Fruit fly (Drosophila melanogaster) whole organism, adult: Measurements from ENCODE around the gene mtm.

Source experiments
- CG11617 ChIP-seq: fragments of 200-800 bp; sonication (Bioruptor generic); optimal IDR thresholded peaks from 2 replicates; lab custom pipeline; 2017; ENCODE audit warnings: mild to moderate bottlenecking, missing biosample characterization, missing genetic modification reagents, missing genetic modification characterization
- CG12768 ChIP-seq: fragments of 200-800 bp; sonication (Bioruptor generic); optimal IDR thresholded peaks from 2 replicates; lab custom pipeline; 2017; ENCODE audit warnings: missing biosample characterization, missing genetic modification characterization, mild to moderate bottlenecking, moderate library complexity, missing genetic modification reagents
- CG14711 ChIP-seq: fragments of 200-800 bp; sonication (Bioruptor generic); optimal IDR thresholded peaks from 2 replicates; lab custom pipeline; 2018; ENCODE audit warnings: missing biosample characterization, mild to moderate bottlenecking, missing genetic modification characterization, moderate library complexity
- CG1620 ChIP-seq: fragments of 200-800 bp; sonication (Bioruptor generic); optimal IDR thresholded peaks from 2 replicates; lab custom pipeline; 2016; ENCODE audit warnings: missing biosample characterization, missing genetic modification characterization
- CG33017 ChIP-seq: fragments of 200-800 bp; sonication (Bioruptor generic); optimal IDR thresholded peaks from 2 replicates; lab custom pipeline; 2018; ENCODE audit warnings: missing biosample characterization, mild to moderate bottlenecking, missing genetic modification characterization, moderate library complexity
- CG5204 ChIP-seq: fragments of 200-800 bp; sonication (Bioruptor generic); optimal IDR thresholded peaks from 2 replicates; lab custom pipeline; 2016; ENCODE audit warnings: missing biosample characterization, missing genetic modification characterization
- CG7045 ChIP-seq: fragments of 200-800 bp; sonication (Bioruptor generic); optimal IDR thresholded peaks from 2 replicates; lab custom pipeline; 2017; ENCODE audit warnings: missing biosample characterization, mild to moderate bottlenecking, missing genetic modification characterization
- CG7101 ChIP-seq: fragments of 200-800 bp; sonication (Bioruptor generic); optimal IDR thresholded peaks from 2 replicates; lab custom pipeline; 2018; ENCODE audit warnings: missing biosample characterization, mild to moderate bottlenecking, missing genetic modification characterization, moderate library complexity
- Clk ChIP-seq: fragments of 200-800 bp; sonication (Bioruptor generic); optimal IDR thresholded peaks from 2 replicates; lab custom pipeline; 2017; ENCODE audit warnings: missing biosample characterization, missing genetic modification characterization
- Crg-1 ChIP-seq: fragments of 200-800 bp; sonication (Bioruptor generic); optimal IDR thresholded peaks from 2 replicates; lab custom pipeline; 2016; ENCODE audit warnings: missing biosample characterization, missing genetic modification characterization
- Hr96 ChIP-seq: fragments of 200-800 bp; sonication (Bioruptor generic); optimal IDR thresholded peaks from 2 replicates; lab custom pipeline; 2016; ENCODE audit warnings: missing biosample characterization, missing genetic modification characterization
- Mnt ChIP-seq: fragments of 200-800 bp; sonication (Bioruptor generic); optimal IDR thresholded peaks from 2 replicates; lab custom pipeline; 2016; ENCODE audit warnings: missing biosample characterization, mild to moderate bottlenecking, missing genetic modification characterization
- bab1 ChIP-seq: fragments of 200-800 bp; sonication (Bioruptor generic); optimal IDR thresholded peaks from 3 replicates; lab custom pipeline; 2019; ENCODE audit warnings: missing biosample characterization, mild to moderate bottlenecking, missing genetic modification characterization, moderate library complexity
- cic ChIP-seq: fragments of 200-800 bp; sonication (Bioruptor generic); optimal IDR thresholded peaks from 2 replicates; lab custom pipeline; 2017; ENCODE audit warnings: missing biosample characterization, mild to moderate bottlenecking, missing genetic modification characterization, moderate library complexity
- cnc ChIP-seq, 2 experiments: fragments of >200 bp; optimal IDR thresholded peaks; 2 replicates each; lab custom pipeline; 2017
- kay ChIP-seq: fragments of 200-800 bp; sonication (Bioruptor generic); peaks from one replicate; lab custom pipeline; 2016; ENCODE audit warnings: missing biosample characterization, missing genetic modification characterization, borderline replicate concordance
- ovo ChIP-seq: fragments of 200-800 bp; sonication (Bioruptor generic); optimal IDR thresholded peaks from 2 replicates; lab custom pipeline; 2016; ENCODE audit warnings: missing biosample characterization, missing genetic modification characterization
- pad ChIP-seq: fragments of 200-800 bp; sonication (Bioruptor generic); optimal IDR thresholded peaks from 3 replicates; lab custom pipeline; 2017; ENCODE audit warnings: missing biosample characterization, missing genetic modification characterization, mild to moderate bottlenecking, moderate library complexity, missing genetic modification reagents
- tj ChIP-seq: fragments of 200-800 bp; sonication (Bioruptor generic); optimal IDR thresholded peaks from 3 replicates; lab custom pipeline; 2017; ENCODE audit warnings: missing biosample characterization, mild to moderate bottlenecking, missing genetic modification characterization, moderate library complexity
- toe ChIP-seq: fragments of 200-800 bp; sonication (Bioruptor generic); optimal IDR thresholded peaks from 2 replicates; lab custom pipeline; 2016; ENCODE audit warnings: missing biosample characterization, missing genetic modification characterization

The mtm gene

dm6 chr2L:6006508-6007232 lies 30.1 kb downstream of the mtm start, which contains the start of gene Gal:
Gene Gal (minus strand): TSS chr2L:6006827.
- TF ChIP-seq CG1620 (no peak), bab1 (no peak), kay (GFP tag; lab: Kevin White, UChicago) (no peak), Crg-1 (GFP tag; lab: Kevin White, UChicago) (no peak), CG12768 (GFP tag; lab: Kevin White, UChicago) (peak; percentile 27), cnc (optimal IDR thresholded peaks at IDR 0.05; lab: Kevin White, UChicago) (no peak)

dm6 chr2L:6000065-6000464 lies 36.8 kb downstream of the mtm start, which contains the start of gene Tsp26A:
Gene Tsp26A (plus strand): TSS chr2L:6000228.
- TF ChIP-seq toe (GFP tag; lab: Kevin White, UChicago), result no peak
- TF ChIP-seq CG1620, result no peak
- TF ChIP-seq Clk (GFP tag; lab: Kevin White, UChicago), result no peak
- no peak for TF ChIP-seq pad
- no peak for TF ChIP-seq CG5204 (GFP tag; lab: Kevin White, UChicago)
- no peak for TF ChIP-seq bab1
- TF ChIP-seq CG33017, result no peak
- TF ChIP-seq CG7101, result no peak
- TF ChIP-seq Hr96 (GFP tag; lab: Kevin White, UChicago), result no peak
- no peak for TF ChIP-seq CG7045 (GFP tag; lab: Kevin White, UChicago)
- TF ChIP-seq CG12768 (GFP tag; lab: Kevin White, UChicago), result no peak
- no peak for TF ChIP-seq Crg-1 (GFP tag; lab: Kevin White, UChicago)
- no peak for TF ChIP-seq cnc (optimal IDR thresholded peaks at IDR 0.05; lab: Kevin White, UChicago)
- no peak for TF ChIP-seq cic (GFP tag; lab: Kevin White, UChicago)
- TF ChIP-seq CG11617 (GFP tag; lab: Kevin White, UChicago), result no peak
- no peak for TF ChIP-seq ovo
- TF ChIP-seq Mnt, result no peak
- TF ChIP-seq CG14711 (tag; lab: Kevin White, UChicago), result no peak

- TF ChIP-seq CG5204 (GFP tag; lab: Kevin White, UChicago) (no peak), cic (GFP tag; lab: Kevin White, UChicago) (peak; percentile 32), CG12768 (GFP tag; lab: Kevin White, UChicago) (peak; percentile 24), CG1620 (peak; percentile 28), Hr96 (GFP tag; lab: Kevin White, UChicago) (no peak), kay (GFP tag; lab: Kevin White, UChicago) (no peak), cnc (optimal IDR thresholded peaks at IDR 0.05; lab: Kevin White, UChicago) (no peak), pad (peak; percentile 40), CG7101 (peak; percentile 66), Crg-1 (GFP tag; lab: Kevin White, UChicago) (peak; percentile 72), Clk (GFP tag; lab: Kevin White, UChicago) (peak; percentile 8), toe (GFP tag; lab: Kevin White, UChicago) (no peak), CG11617 (GFP tag; lab: Kevin White, UChicago) (no peak), CG7045 (GFP tag; lab: Kevin White, UChicago) (no peak), ovo (no peak), tj (GFP tag; lab: Kevin White, UChicago) (peak; percentile 10), Mnt (peak; percentile 76), CG33017 (peak; percentile 39), bab1 (peak; percentile 38), CG14711 (tag; lab: Kevin White, UChicago) (peak; percentile 32)
These were observed 37.6 kb downstream of the mtm start, which contains the start of gene Kdm5 for dm6 chr2L:5999247-5999646. Gene Kdm5 (minus strand): TSS chr2L:5999501.

dm6 chr2L:5998383-5998782 lies 38.4 kb downstream of the mtm start:
- no peak for TF ChIP-seq toe (GFP tag; lab: Kevin White, UChicago)
- TF ChIP-seq CG11617 (GFP tag; lab: Kevin White, UChicago), result no peak
- no peak for TF ChIP-seq Mnt
- TF ChIP-seq tj (GFP tag; lab: Kevin White, UChicago), result no peak

- TF ChIP-seq bab1 (no peak), cic (GFP tag; lab: Kevin White, UChicago) (no peak), CG12768 (GFP tag; lab: Kevin White, UChicago) (no peak), CG5204 (GFP tag; lab: Kevin White, UChicago) (no peak), CG33017 (no peak), Crg-1 (GFP tag; lab: Kevin White, UChicago) (no peak), CG11617 (GFP tag; lab: Kevin White, UChicago) (no peak), Clk (GFP tag; lab: Kevin White, UChicago) (no peak), CG14711 (tag; lab: Kevin White, UChicago) (no peak), cnc (optimal IDR thresholded peaks at IDR 0.05; lab: Kevin White, UChicago) (no peak), CG1620 (no peak), CG7045 (GFP tag; lab: Kevin White, UChicago) (no peak)
These were observed 39.1 kb downstream of the mtm start for dm6 chr2L:5997609-5998229.

dm6 chr2L:5990447-5990846 lies 46.4 kb downstream of the mtm start:
- TF ChIP-seq cic (GFP tag; lab: Kevin White, UChicago), result peak; percentile 35
- TF ChIP-seq CG11617 (GFP tag; lab: Kevin White, UChicago), result no peak
